Fruit fly (Drosophila melanogaster): ENCODE results near the gene CG34258.

Gene CG34258

dm6 chr3L:19951868-19952267, at the start of gene CG34258:
CG34258 (minus strand) TSS chr3L:19951968.
- no peak for TF ChIP-seq CG1620 (GFP tag; optimal IDR thresholded peaks at IDR 0.05)
- no peak for TF ChIP-seq Hr96 (GFP tag; optimal IDR thresholded peaks at IDR 0.05)
- no peak for TF ChIP-seq CG7101 (tag; optimal IDR thresholded peaks at IDR 0.05)
- no peak for TF ChIP-seq kay (GFP tag; ENCODE audit: borderline replicate concordance)
- no peak for TF ChIP-seq CG14711 (tag; optimal IDR thresholded peaks at IDR 0.05)
- no peak for TF ChIP-seq CG5204 (GFP tag; optimal IDR thresholded peaks at IDR 0.05)

DNA sequence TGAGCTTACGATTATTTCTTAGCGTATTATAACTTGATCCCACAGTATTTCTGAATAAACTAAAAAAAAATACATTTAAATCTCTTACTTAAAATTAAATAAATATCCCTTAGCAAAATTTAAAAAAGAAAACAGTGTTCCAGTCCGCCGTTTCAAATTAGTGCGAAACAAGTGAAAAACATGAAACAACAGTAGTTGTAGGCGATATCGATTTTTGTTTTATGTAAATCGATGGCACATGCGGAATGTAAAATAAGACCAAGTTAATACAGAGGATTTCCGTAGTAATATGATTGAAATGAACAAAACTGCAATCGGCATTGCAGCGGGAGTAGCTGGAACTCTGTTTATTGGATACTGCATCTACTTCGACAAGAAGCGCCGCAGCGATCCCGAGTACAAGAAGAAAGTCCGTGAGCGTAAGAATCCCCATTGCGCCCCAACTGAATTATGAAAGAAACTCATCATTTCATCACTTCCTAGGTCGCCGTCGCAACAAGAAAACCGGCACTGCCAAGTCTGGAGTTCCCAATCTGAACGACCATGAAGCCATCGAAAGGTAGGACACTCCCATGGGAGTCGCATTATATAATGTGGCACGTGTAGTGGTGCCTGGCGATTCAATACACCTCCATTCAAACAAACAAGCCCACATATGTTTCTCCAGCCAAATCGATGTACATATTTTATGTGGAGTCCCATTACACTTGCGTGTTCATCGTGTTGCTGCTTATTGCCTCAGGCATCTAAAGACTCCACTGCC, 49.3 kb upstream of the CG34258 start:
- TF ChIP-seq Mnt (GFP tag; optimal IDR thresholded peaks at IDR 0.05) (peak; percentile 67), Clk (GFP tag; optimal IDR thresholded peaks at IDR 0.05) (no peak), pad (GFP tag; optimal IDR thresholded peaks at IDR 0.05) (no peak), CG12768 (GFP tag; optimal IDR thresholded peaks at IDR 0.05) (no peak), CG1620 (GFP tag; optimal IDR thresholded peaks at IDR 0.05) (no peak)

- TF ChIP-seq Hr96 (GFP tag; optimal IDR thresholded peaks at IDR 0.05) (no peak), cic (GFP tag; optimal IDR thresholded peaks at IDR 0.05) (no peak), CG5204 (GFP tag; optimal IDR thresholded peaks at IDR 0.05) (peak; percentile 33), Crg-1 (GFP tag; optimal IDR thresholded peaks at IDR 0.05) (no peak), CG7045 (GFP tag; optimal IDR thresholded peaks at IDR 0.05) (no peak), CG12768 (GFP tag; optimal IDR thresholded peaks at IDR 0.05) (peak; percentile 45), bab1 (GFP tag; optimal IDR thresholded peaks at IDR 0.05) (no peak), CG1620 (GFP tag; optimal IDR thresholded peaks at IDR 0.05) (no peak), kay (GFP tag; ENCODE audit: borderline replicate concordance) (no peak), Mnt (GFP tag; optimal IDR thresholded peaks at IDR 0.05) (no peak), Clk (GFP tag; optimal IDR thresholded peaks at IDR 0.05) (no peak), CG14711 (tag; optimal IDR thresholded peaks at IDR 0.05) (no peak), CG33017 (tag; optimal IDR thresholded peaks at IDR 0.05) (no peak)
Measured at dm6 chr3L:20000081-20000736, 48.4 kb upstream of the CG34258 start, which contains the start of the genes Tom20 and Gabat. Tom20 (plus strand) TSS chr3L:20000644. Gabat (minus strand) TSS chr3L:20000686.

DNA sequence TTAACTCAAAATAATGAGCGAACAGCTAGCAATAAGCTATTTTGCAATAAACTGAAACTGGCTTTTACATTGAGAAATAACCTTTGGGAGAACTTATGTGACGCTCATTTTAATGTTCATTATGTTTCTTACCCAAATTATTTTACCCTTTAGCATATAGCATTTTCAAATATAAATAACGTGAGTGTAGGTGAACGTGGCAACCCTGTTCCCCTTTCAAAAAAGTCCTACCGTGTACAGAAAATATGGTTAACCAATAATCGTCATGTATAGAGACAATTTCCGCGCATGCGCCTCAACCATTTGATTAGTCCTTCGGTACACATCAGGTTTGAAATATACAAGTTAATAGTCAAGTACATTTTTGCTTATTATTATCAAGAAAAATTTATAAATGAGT, 42.2 kb upstream of the CG34258 start:
- TF ChIP-seq CG5204 (GFP tag; optimal IDR thresholded peaks at IDR 0.05), result no peak
- peak; percentile 36 for TF ChIP-seq CG14711 (tag; optimal IDR thresholded peaks at IDR 0.05)
- no peak for TF ChIP-seq CG1620 (GFP tag; optimal IDR thresholded peaks at IDR 0.05)
- TF ChIP-seq kay (GFP tag; ENCODE audit: borderline replicate concordance), result peak; percentile 40
- no peak for TF ChIP-seq CG7101 (tag; optimal IDR thresholded peaks at IDR 0.05)

dm6 chr3L:19991714-19992231, 40.0 kb upstream of the CG34258 start, which contains the start of the genes CG7646 and Nca:
CG7646 (plus strand) TSS chr3L:19991887.
Nca (plus strand) TSS chr3L:19991887.
- TF ChIP-seq ovo (GFP tag; optimal IDR thresholded peaks at IDR 0.05), result no peak
- TF ChIP-seq Hr96 (GFP tag; optimal IDR thresholded peaks at IDR 0.05), result no peak
- peak; percentile 33 for TF ChIP-seq toe (GFP tag; optimal IDR thresholded peaks at IDR 0.05)
- peak; percentile 41 for TF ChIP-seq kay (GFP tag; ENCODE audit: borderline replicate concordance)
- peak; percentile 43 for TF ChIP-seq Mnt (GFP tag; optimal IDR thresholded peaks at IDR 0.05)

DNA sequence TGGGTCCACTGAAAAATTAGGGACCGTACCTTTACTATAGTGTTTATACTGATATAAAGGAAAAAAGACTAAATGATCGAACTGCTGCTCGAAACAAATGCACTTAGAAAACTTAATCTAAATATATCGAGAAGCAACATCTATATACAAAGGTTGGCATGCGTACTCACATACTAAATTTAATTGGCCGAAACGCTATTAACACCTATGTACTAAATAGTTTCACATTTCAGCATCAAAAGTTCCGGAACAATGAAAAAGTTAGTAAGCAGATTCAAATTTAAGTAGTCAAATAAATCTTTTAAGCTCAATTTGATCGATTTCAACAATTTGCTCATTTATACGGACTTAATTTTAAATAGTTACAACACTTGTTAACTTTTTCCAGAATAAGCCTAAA, 39.4 kb upstream of the CG34258 start, which contains the start of gene fln:
fln (minus strand) TSS at position 101 of the 400 bp plus-strand sequence.
- no peak for TF ChIP-seq CG33017 (tag; optimal IDR thresholded peaks at IDR 0.05)
- no peak for TF ChIP-seq CG14711 (tag; optimal IDR thresholded peaks at IDR 0.05)
- no peak for TF ChIP-seq CG1620 (GFP tag; optimal IDR thresholded peaks at IDR 0.05)
- no peak for TF ChIP-seq CG11617 (GFP tag; optimal IDR thresholded peaks at IDR 0.05)
- no peak for TF ChIP-seq bab1 (GFP tag; optimal IDR thresholded peaks at IDR 0.05)
- no peak for TF ChIP-seq kay (GFP tag; ENCODE audit: borderline replicate concordance)
- no peak for TF ChIP-seq tj (GFP tag; optimal IDR thresholded peaks at IDR 0.05)
- TF ChIP-seq Clk (GFP tag; optimal IDR thresholded peaks at IDR 0.05), result no peak

- TF ChIP-seq CG7101 (tag; optimal IDR thresholded peaks at IDR 0.05), result peak; percentile 24
- peak; percentile 26 for TF ChIP-seq bab1 (GFP tag; optimal IDR thresholded peaks at IDR 0.05)
- TF ChIP-seq kay (GFP tag; ENCODE audit: borderline replicate concordance), result peak; percentile 0
- no peak for TF ChIP-seq CG7045 (GFP tag; optimal IDR thresholded peaks at IDR 0.05)
- no peak for TF ChIP-seq Mnt (GFP tag; optimal IDR thresholded peaks at IDR 0.05)
Measured at dm6 chr3L:19988891-19989290, 37.1 kb upstream of the CG34258 start, which contains the start of gene Csas. Csas (minus strand) TSS chr3L:19988991.
